Worm (Caenorhabditis elegans) whole organism, L4 larva: ENCODE results near the gene srx-68.

Source experiments
- F26F4.8 ChIP-seq: fragments of 200-800 bp; sonication (Bioruptor generic); conservative IDR thresholded peaks from 2 replicates; pipeline ENCODE4 v1.3.6; 2022; ENCODE audit warnings: missing genetic modification characterization, missing compliant biosample characterization
- F37D6.2 ChIP-seq: sonication (generic microtip); optimal IDR thresholded peaks from 2 replicates; lab custom pipeline; 2016; ENCODE audit warnings: mild to moderate bottlenecking, missing genetic modification characterization, missing compliant biosample characterization
- T26A8.4 ChIP-seq: fragments of 200-800 bp; sonication (Bioruptor generic); IDR thresholded peaks from 2 replicates; pipeline ENCODE4 v1.3.6; 2022; ENCODE audit warnings: missing genetic modification characterization, missing compliant biosample characterization
- aha-1 ChIP-seq: fragments of 150-350 bp; peaks from one replicate; lab custom pipeline; 2014; ENCODE audit warnings: missing biosample characterization, missing genetic modification characterization
- ama-1 ChIP-seq: fragments of 150-350 bp; optimal IDR thresholded peaks from 2 replicates; lab custom pipeline; 2014; ENCODE audit warnings: inconsistent platforms, mixed read lengths
- attf-4 ChIP-seq: sonication (generic microtip); optimal IDR thresholded peaks from 3 replicates; lab custom pipeline; 2017; ENCODE audit warnings: missing biosample characterization, missing genetic modification characterization
- ceh-20 ChIP-seq: fragments of 200-800 bp; sonication (Bioruptor generic); IDR thresholded peaks from 2 replicates; pipeline ENCODE4 v1.3.6; 2022; ENCODE audit warnings: missing genetic modification reagents, missing genetic modification characterization, missing compliant biosample characterization
- ceh-44 ChIP-seq: fragments of 200-800 bp; sonication (Bioruptor generic); IDR thresholded peaks from 2 replicates; pipeline ENCODE4 v1.3.6; 2022; ENCODE audit warnings: missing genetic modification reagents, missing genetic modification characterization, missing compliant biosample characterization
- daf-16 ChIP-seq, 3 experiments: sonication (generic microtip); optimal IDR thresholded peaks; 2 replicates each; lab custom pipeline; 2016 to 2017; ENCODE audit warnings: missing genetic modification characterization in 3 of 3, missing genetic modification reagents in 3 of 3, mild to moderate bottlenecking in 2 of 3, missing compliant biosample characterization in 2 of 3, missing biosample characterization in 1 of 3, moderate library complexity in 1 of 3
- daf-8 ChIP-seq: fragments of 200-800 bp; sonication (Bioruptor generic); IDR thresholded peaks from 2 replicates; pipeline ENCODE4 v1.3.6; 2022; ENCODE audit warnings: missing genetic modification characterization, missing compliant biosample characterization
- dmd-8 ChIP-seq: fragments of 200-800 bp; sonication (Bioruptor generic); IDR thresholded peaks from 2 replicates; pipeline ENCODE4 v1.3.6; 2022; ENCODE audit warnings: missing genetic modification characterization, missing compliant biosample characterization
- hlh-11 ChIP-seq: fragments of 200-800 bp; sonication (Bioruptor generic); optimal IDR thresholded peaks from 2 replicates; lab custom pipeline; 2018; ENCODE audit warnings: mild to moderate bottlenecking, missing genetic modification characterization, missing compliant biosample characterization
- lin-15B ChIP-seq: fragments of 150-350 bp; sonication (generic microtip); optimal IDR thresholded peaks from 3 replicates; lab custom pipeline; 2014; ENCODE audit warnings: missing biosample characterization, missing genetic modification characterization
- lin-29 ChIP-seq: fragments of 200-800 bp; sonication (Bioruptor generic); IDR thresholded peaks from 2 replicates; pipeline ENCODE4 v1.3.6; 2022; ENCODE audit warnings: missing genetic modification reagents, missing genetic modification characterization, missing compliant biosample characterization
- lin-39 ChIP-seq: fragments of 150-350 bp; optimal IDR thresholded peaks from 2 replicates; lab custom pipeline; 2014; ENCODE audit warnings: missing biosample characterization, missing genetic modification reagents, missing genetic modification characterization
- lsy-2 ChIP-seq, 2 experiments: fragments of 150-350 bp in 1 of 2; sonication (generic microtip) in 1 of 2; optimal IDR thresholded peaks; 2 replicates each; lab custom pipeline; 2014 to 2017; ENCODE audit warnings: missing biosample characterization in 2 of 2, missing genetic modification characterization in 2 of 2
- madf-5 ChIP-seq, 2 experiments: fragments of 200-800 bp; sonication (Bioruptor generic); IDR thresholded peaks; 2 replicates each; pipeline ENCODE4 v1.3.6; 2022; ENCODE audit warnings: missing compliant biosample characterization in 2 of 2, missing genetic modification characterization in 2 of 2
- mdl-1 ChIP-seq, 2 experiments: fragments of 150-350 bp in 1 of 2; sonication (generic microtip) in 1 of 2; optimal IDR thresholded peaks; 2 replicates each; lab custom pipeline; 2014 to 2017; ENCODE audit warnings: missing biosample characterization in 2 of 2, missing genetic modification characterization in 2 of 2
- mdt-29 ChIP-seq: fragments of 200-800 bp; sonication (Bioruptor generic); IDR thresholded peaks from 2 replicates; pipeline ENCODE4 v1.3.6; 2022; ENCODE audit warnings: missing genetic modification reagents, missing genetic modification characterization, missing compliant biosample characterization
- mes-2 ChIP-seq: sonication (generic microtip); optimal IDR thresholded peaks from 2 replicates; lab custom pipeline; 2016; ENCODE audit warnings: missing genotype, mild to moderate bottlenecking, missing genetic modification characterization, missing compliant biosample characterization; ENCODE audit not compliant: poor library complexity, severe bottlenecking
- mxl-3 ChIP-seq: fragments of 200-800 bp; sonication (Bioruptor generic); optimal IDR thresholded peaks from 2 replicates; lab custom pipeline; 2018; ENCODE audit warnings: mild to moderate bottlenecking, missing genetic modification characterization, missing compliant biosample characterization
- nhr-102 ChIP-seq: sonication (generic microtip); optimal IDR thresholded peaks from 2 replicates; lab custom pipeline; 2016; ENCODE audit warnings: mild to moderate bottlenecking, missing genetic modification characterization, moderate library complexity, missing compliant biosample characterization
- nhr-111 ChIP-seq: fragments of 200-800 bp; sonication (Bioruptor generic); optimal IDR thresholded peaks from 2 replicates; lab custom pipeline; 2018; ENCODE audit warnings: mild to moderate bottlenecking, missing genetic modification characterization, missing compliant biosample characterization
- nhr-237 ChIP-seq: sonication (generic microtip); optimal IDR thresholded peaks from 2 replicates; lab custom pipeline; 2017; ENCODE audit warnings: missing biosample characterization, missing genetic modification characterization
- nhr-28 ChIP-seq: fragments of 150-350 bp; optimal IDR thresholded peaks from 2 replicates; lab custom pipeline; 2014; ENCODE audit warnings: missing biosample characterization, missing genetic modification characterization
- nhr-6 ChIP-seq: fragments of 150-350 bp; optimal IDR thresholded peaks from 2 replicates; lab custom pipeline; 2014; ENCODE audit warnings: missing biosample characterization, missing genetic modification characterization
- pqm-1 ChIP-seq: sonication (generic microtip); optimal IDR thresholded peaks from 2 replicates; lab custom pipeline; 2017; ENCODE audit warnings: missing biosample characterization, missing genetic modification characterization
- saeg-2 ChIP-seq: fragments of 200-800 bp; sonication (Bioruptor generic); IDR thresholded peaks from 2 replicates; pipeline ENCODE4 v1.3.6; 2022; ENCODE audit warnings: missing genetic modification reagents, missing genetic modification characterization, missing compliant biosample characterization
- snpc-1.2 ChIP-seq: fragments of 200-800 bp; sonication (Bioruptor generic); IDR thresholded peaks from 2 replicates; pipeline ENCODE4 v1.3.6; 2022; ENCODE audit warnings: missing genetic modification reagents, missing genetic modification characterization, missing compliant biosample characterization
- snpc-4 ChIP-seq: fragments of 150-350 bp; optimal IDR thresholded peaks from 2 replicates; lab custom pipeline; 2014; ENCODE audit warnings: missing biosample characterization, missing genetic modification characterization
- tag-97 ChIP-seq: fragments of 200-800 bp; sonication (Bioruptor generic); IDR thresholded peaks from 2 replicates; pipeline ENCODE4 v1.3.6; 2022; ENCODE audit warnings: missing genetic modification characterization, missing compliant biosample characterization
- unc-130 ChIP-seq: sonication (generic microtip); optimal IDR thresholded peaks from 2 replicates; lab custom pipeline; 2016; ENCODE audit warnings: missing genetic modification reagents, missing genetic modification characterization, missing compliant biosample characterization
- zfp-3 ChIP-seq: fragments of 200-800 bp; sonication (Bioruptor generic); conservative IDR thresholded peaks from 2 replicates; pipeline ENCODE4 v1.3.6; 2022; ENCODE audit warnings: missing genetic modification reagents, missing genetic modification characterization, missing compliant biosample characterization
- zip-2 ChIP-seq: fragments of 150-350 bp; optimal IDR thresholded peaks from 2 replicates; lab custom pipeline; 2014; ENCODE audit warnings: missing biosample characterization, missing genetic modification characterization

srx-68 gene

ce11 chrV:3877242-3877641, 35.3 kb upstream of the srx-68 start:
- TF ChIP-seq nhr-6 (tag; lab: Kevin White, UChicago) (no peak), dmd-8 (GFP tag; lab: Robert Waterston, UW) (no peak), daf-8 (GFP tag; lab: Robert Waterston, UW) (no peak), pqm-1 (tag; lab: Kevin White, UChicago) (no peak), F37D6.2 (tag; lab: Kevin White, UChicago) (no peak), zip-2 (tag; lab: Kevin White, UChicago) (no peak), saeg-2 (GFP tag; lab: Robert Waterston, UW) (no peak), attf-4 (tag; lab: Kevin White, UChicago) (no peak)

ce11 chrV:3878223-3878622, 34.3 kb upstream of the srx-68 start, which contains the start of gene nhr-159:
TSS of gene nhr-159 (minus strand) at chrV:3878323.
- TF ChIP-seq zfp-3 (GFP tag; lab: Robert Waterston, UW) (no peak), unc-130 (GFP tag; lab: Kevin White, UChicago) (no peak), lin-39 (tag; lab: Kevin White, UChicago) (no peak), nhr-28 (tag; lab: Kevin White, UChicago) (no peak), tag-97 (GFP tag; lab: Robert Waterston, UW) (no peak), ceh-20 (GFP tag; lab: Robert Waterston, UW) (no peak), daf-16 (GFP tag; optimal IDR thresholded peaks at IDR 0.05; lab: Kevin White, UChicago) (no peak), daf-16 (tag; optimal IDR thresholded peaks at IDR 0.05; lab: Kevin White, UChicago) (no peak), madf-5 (GFP tag; IDR thresholded peaks at IDR 0.05; lab: Robert Waterston, UW) (no peak), snpc-1.2 (GFP tag; lab: Robert Waterston, UW) (no peak), mes-2 (tag; lab: Kevin White, UChicago) (no peak), saeg-2 (GFP tag; lab: Robert Waterston, UW) (no peak), aha-1 (tag; lab: Kevin White, UChicago) (no peak), nhr-237 (tag; lab: Kevin White, UChicago) (no peak), mxl-3 (GFP tag; lab: Kevin White, UChicago) (no peak), snpc-4 (tag; lab: Kevin White, UChicago) (no peak), lin-15B (tag; lab: Kevin White, UChicago) (no peak), F26F4.8 (GFP tag; lab: Robert Waterston, UW) (no peak), nhr-111 (GFP tag; lab: Kevin White, UChicago) (no peak), lin-29 (no peak)

- TF ChIP-seq aha-1 (tag; lab: Kevin White, UChicago) = peak; percentile 90
- no peak for TF ChIP-seq nhr-237 (tag; lab: Kevin White, UChicago)
Observed at ce11 chrV:3884550-3884949, 28.0 kb upstream of the srx-68 start.

ce11 chrV:3886104-3886503, 26.5 kb upstream of the srx-68 start, which contains the start of gene nhr-124:
TSS of gene nhr-124 (minus strand) at chrV:3886204.
- TF ChIP-seq mdt-29 (GFP tag; lab: Robert Waterston, UW) (no peak), ama-1 (lab: Kevin White, UChicago) (no peak), mes-2 (tag; lab: Kevin White, UChicago) (no peak), ceh-44 (GFP tag; lab: Robert Waterston, UW) (no peak), hlh-11 (tag; lab: Kevin White, UChicago) (no peak), mdl-1 (tag; optimal IDR thresholded peaks at IDR 0.05; lab: Kevin White, UChicago) (no peak), lsy-2 (tag; optimal IDR thresholded peaks at IDR 0.05; lab: Kevin White, UChicago) (no peak), nhr-102 (tag; lab: Kevin White, UChicago) (no peak), nhr-111 (GFP tag; lab: Kevin White, UChicago) (no peak), T26A8.4 (GFP tag; lab: Robert Waterston, UW) (no peak), nhr-6 (tag; lab: Kevin White, UChicago) (no peak)
